Worm (Caenorhabditis elegans) whole organism, L3 larva: ENCODE results near the gene K03A1.4.

Source experiments
- R02D3.7 ChIP-seq: fragments of 150-350 bp; optimal IDR thresholded peaks from 2 replicates; lab custom pipeline; 2014; ENCODE audit warnings: missing biosample characterization, missing genetic modification characterization
- ZK546.5 ChIP-seq: sonication (generic microtip); optimal IDR thresholded peaks from 2 replicates; lab custom pipeline; 2017; ENCODE audit warnings: missing biosample characterization, missing genetic modification characterization
- ama-1 ChIP-seq: fragments of 150-350 bp; optimal IDR thresholded peaks from 2 replicates; lab custom pipeline; 2018
- ceh-16 ChIP-seq: sonication (generic microtip); optimal IDR thresholded peaks from 2 replicates; lab custom pipeline; 2017; ENCODE audit warnings: missing biosample characterization, missing genetic modification characterization
- ceh-28 ChIP-seq: fragments of 150-350 bp; optimal IDR thresholded peaks from 2 replicates; lab custom pipeline; 2014; ENCODE audit warnings: missing biosample characterization, missing genetic modification reagents, missing genetic modification characterization
- ceh-82 ChIP-seq: fragments of 150-350 bp; optimal IDR thresholded peaks from 2 replicates; lab custom pipeline; 2014; ENCODE audit warnings: missing biosample characterization, missing genetic modification characterization
- ceh-9 ChIP-seq: sonication (generic microtip); optimal IDR thresholded peaks from 2 replicates; lab custom pipeline; 2018; ENCODE audit warnings: missing biosample characterization, missing genetic modification characterization
- daf-12 ChIP-seq: fragments of 150-350 bp; optimal IDR thresholded peaks from 2 replicates; lab custom pipeline; 2014; ENCODE audit warnings: missing biosample characterization, missing genetic modification reagents, missing genetic modification characterization
- egl-27 ChIP-seq: sonication (generic microtip); optimal IDR thresholded peaks from 4 replicates; lab custom pipeline; 2017; ENCODE audit warnings: missing biosample characterization, missing genetic modification reagents, missing genetic modification characterization
- egl-5 ChIP-seq: fragments of 150-350 bp; optimal IDR thresholded peaks from 2 replicates; lab custom pipeline; 2017; ENCODE audit warnings: missing biosample characterization, missing genetic modification reagents, missing genetic modification characterization, inconsistent platforms
- elt-1 ChIP-seq: fragments of 150-350 bp; optimal IDR thresholded peaks from 2 replicates; lab custom pipeline; 2014; ENCODE audit warnings: missing biosample characterization, missing genetic modification characterization
- elt-2 ChIP-seq: sonication (generic microtip); optimal IDR thresholded peaks from 2 replicates; lab custom pipeline; 2016; ENCODE audit warnings: missing genetic modification reagents, mild to moderate bottlenecking, missing genetic modification characterization, missing compliant biosample characterization
- elt-3 ChIP-seq, 3 experiments: fragments of 150-350 bp in 1 of 3; sonication (generic microtip) in 2 of 3; optimal IDR thresholded peaks; 2 replicates in 2 of 3; 4 replicates in 1 of 3; lab custom pipeline; 2014 to 2017; ENCODE audit warnings: missing biosample characterization in 3 of 3, missing genetic modification characterization in 3 of 3
- eor-1 ChIP-seq, 2 experiments: fragments of 150-350 bp; optimal IDR thresholded peaks; 2 replicates each; lab custom pipeline; 2014 to 2018; ENCODE audit warnings: missing biosample characterization in 2 of 2, missing genetic modification characterization in 2 of 2
- fkh-10 ChIP-seq: sonication (generic microtip); optimal IDR thresholded peaks from 2 replicates; lab custom pipeline; 2017; ENCODE audit warnings: missing biosample characterization, missing genetic modification reagents, missing genetic modification characterization
- hmg-11 ChIP-seq: sonication (generic microtip); optimal IDR thresholded peaks from 2 replicates; lab custom pipeline; 2016; ENCODE audit warnings: missing genetic modification characterization, missing compliant biosample characterization
- jun-1 ChIP-seq: fragments of 150-350 bp; optimal IDR thresholded peaks from 2 replicates; lab custom pipeline; 2014; ENCODE audit warnings: missing biosample characterization, missing genetic modification reagents, missing genetic modification characterization
- lin-15B ChIP-seq: fragments of 150-350 bp; optimal IDR thresholded peaks from 2 replicates; lab custom pipeline; 2014; ENCODE audit warnings: missing biosample characterization, missing genetic modification characterization
- lin-39 ChIP-seq: fragments of 150-350 bp; optimal IDR thresholded peaks from 2 replicates; lab custom pipeline; 2018; ENCODE audit warnings: missing biosample characterization, missing genetic modification reagents, missing genetic modification characterization
- lsy-12 ChIP-seq: sonication (generic microtip); optimal IDR thresholded peaks from 2 replicates; lab custom pipeline; 2016; ENCODE audit warnings: mild to moderate bottlenecking, missing genetic modification characterization, missing compliant biosample characterization
- mdl-1 ChIP-seq: fragments of 150-350 bp; optimal IDR thresholded peaks from 2 replicates; lab custom pipeline; 2014; ENCODE audit warnings: missing biosample characterization, missing genetic modification characterization
- nfya-1 ChIP-seq: sonication (generic microtip); optimal IDR thresholded peaks from 2 replicates; lab custom pipeline; 2017; ENCODE audit warnings: missing genetic modification characterization, mild to moderate bottlenecking, missing compliant biosample characterization, antibody characterized with exemption, moderate library complexity; ENCODE audit not compliant: insufficient read depth
- nhr-11 ChIP-seq: fragments of 150-350 bp; optimal IDR thresholded peaks from 2 replicates; lab custom pipeline; 2014; ENCODE audit warnings: missing biosample characterization, missing genetic modification characterization
- nhr-12 ChIP-seq: fragments of 150-350 bp; optimal IDR thresholded peaks from 2 replicates; lab custom pipeline; 2014; ENCODE audit warnings: missing biosample characterization, missing genetic modification characterization
- nhr-23 ChIP-seq: fragments of 150-350 bp; optimal IDR thresholded peaks from 2 replicates; lab custom pipeline; 2014; ENCODE audit warnings: missing biosample characterization, missing genetic modification reagents, missing genetic modification characterization
- nhr-25 ChIP-seq: sonication (generic microtip); optimal IDR thresholded peaks from 2 replicates; lab custom pipeline; 2017; ENCODE audit warnings: missing biosample characterization, missing genetic modification characterization
- nhr-28 ChIP-seq: fragments of 150-350 bp; optimal IDR thresholded peaks from 2 replicates; lab custom pipeline; 2014; ENCODE audit warnings: missing biosample characterization, missing genetic modification characterization
- nhr-43 ChIP-seq: sonication (generic microtip); optimal IDR thresholded peaks from 2 replicates; lab custom pipeline; 2016; ENCODE audit warnings: mild to moderate bottlenecking, missing genetic modification characterization, missing compliant biosample characterization; ENCODE audit not compliant: poor library complexity, severe bottlenecking
- nhr-67 ChIP-seq: fragments of 150-350 bp; optimal IDR thresholded peaks from 2 replicates; lab custom pipeline; 2014; ENCODE audit warnings: missing biosample characterization, missing genetic modification characterization
- pha-4 ChIP-seq: fragments of 150-350 bp; optimal IDR thresholded peaks from 2 replicates; lab custom pipeline; 2014; ENCODE audit warnings: missing biosample characterization, missing genetic modification reagents, missing genetic modification characterization
- sea-2 ChIP-seq: fragments of 150-350 bp; sonication (generic microtip); optimal IDR thresholded peaks from 4 replicates; lab custom pipeline; 2014; ENCODE audit warnings: missing biosample characterization, missing genetic modification reagents, missing genetic modification characterization
- skn-1 ChIP-seq: fragments of 150-350 bp; optimal IDR thresholded peaks from 2 replicates; lab custom pipeline; 2014; ENCODE audit warnings: missing biosample characterization, missing genetic modification characterization
- unc-39 ChIP-seq: sonication (generic microtip); optimal IDR thresholded peaks from 4 replicates; lab custom pipeline; 2017; ENCODE audit warnings: missing biosample characterization, missing genetic modification characterization
- zag-1 ChIP-seq: fragments of 150-350 bp; optimal IDR thresholded peaks from 2 replicates; lab custom pipeline; 2014; ENCODE audit warnings: missing biosample characterization, missing genetic modification characterization
- ztf-11 ChIP-seq: fragments of 150-350 bp; optimal IDR thresholded peaks from 2 replicates; lab custom pipeline; 2014; ENCODE audit warnings: missing biosample characterization, missing genetic modification characterization
- ztf-4 ChIP-seq: fragments of 150-350 bp; optimal IDR thresholded peaks from 2 replicates; lab custom pipeline; 2014; ENCODE audit warnings: missing biosample characterization, missing genetic modification characterization

Gene K03A1.4

DNA sequence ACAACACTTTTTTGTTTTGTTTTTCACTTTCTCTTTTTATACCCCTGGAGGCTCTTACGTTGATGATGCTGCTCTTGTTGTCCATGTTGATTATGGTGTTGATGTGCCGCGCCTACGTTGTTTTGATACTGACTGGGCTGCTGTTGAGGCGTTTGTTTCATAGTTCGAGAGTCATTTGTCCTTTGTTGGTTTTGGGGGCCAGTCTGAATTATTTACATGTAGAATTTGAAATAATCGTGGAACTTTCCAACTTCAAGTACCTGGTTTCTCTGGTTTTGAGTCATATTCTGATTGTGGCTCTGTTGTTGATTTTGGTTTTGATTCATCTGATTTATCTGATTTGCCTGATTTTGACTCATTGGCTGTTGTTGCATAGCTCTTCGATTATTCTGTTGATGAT, 20.5 kb downstream of the K03A1.4 start:
- TF ChIP-seq nhr-12 = no peak
- no peak for TF ChIP-seq sea-2 (GFP tag; lab: Kevin White, UChicago)
- TF ChIP-seq nfya-1 (tag; lab: Kevin White, UChicago) = no peak
- TF ChIP-seq lsy-12 (tag; lab: Kevin White, UChicago) = no peak
- no peak for TF ChIP-seq ceh-16
- TF ChIP-seq pha-4 (tag; lab: Kevin White, UChicago) = no peak
- TF ChIP-seq unc-39 (tag; lab: Kevin White, UChicago) = no peak
- TF ChIP-seq lin-15B = no peak
- TF ChIP-seq ama-1 (lab: Kevin White, UChicago) = no peak
- no peak for TF ChIP-seq elt-3 (tag; optimal IDR thresholded peaks at IDR 0.05; lab: Kevin White, UChicago)
- no peak for TF ChIP-seq nhr-25 (tag; lab: Kevin White, UChicago)
- no peak for TF ChIP-seq elt-1

- TF ChIP-seq unc-39 (tag; lab: Kevin White, UChicago) = no peak
- no peak for TF ChIP-seq zag-1 (tag; lab: Kevin White, UChicago)
- TF ChIP-seq ceh-82 (tag; lab: Kevin White, UChicago) = no peak
- TF ChIP-seq ceh-28 (tag; lab: Kevin White, UChicago) = no peak
- no peak for TF ChIP-seq egl-5 (tag; lab: Kevin White, UChicago)
- no peak for TF ChIP-seq sea-2 (GFP tag; lab: Kevin White, UChicago)
- TF ChIP-seq elt-2 (tag; lab: Kevin White, UChicago) = no peak
- no peak for TF ChIP-seq nhr-43 (tag; lab: Kevin White, UChicago)
- no peak for TF ChIP-seq lin-15B
- no peak for TF ChIP-seq ztf-11 (tag; lab: Kevin White, UChicago)
- TF ChIP-seq ZK546.5 = no peak
- no peak for TF ChIP-seq ama-1 (lab: Kevin White, UChicago)
- no peak for TF ChIP-seq daf-12 (tag; lab: Kevin White, UChicago)
- TF ChIP-seq ztf-4 (tag; lab: Kevin White, UChicago) = no peak
- TF ChIP-seq pha-4 (tag; lab: Kevin White, UChicago) = no peak
- no peak for TF ChIP-seq ceh-9 (tag; lab: Kevin White, UChicago)
- no peak for TF ChIP-seq skn-1 (tag; lab: Kevin White, UChicago)
- TF ChIP-seq fkh-10 (GFP tag; lab: Kevin White, UChicago) = no peak
- no peak for TF ChIP-seq ceh-16
Observed at ce11 chrX:7271968-7272367, 26.6 kb downstream of the K03A1.4 start, which contains the start of gene F46H5.11. TSS of gene F46H5.11 (minus strand) at chrX:7272068.

DNA sequence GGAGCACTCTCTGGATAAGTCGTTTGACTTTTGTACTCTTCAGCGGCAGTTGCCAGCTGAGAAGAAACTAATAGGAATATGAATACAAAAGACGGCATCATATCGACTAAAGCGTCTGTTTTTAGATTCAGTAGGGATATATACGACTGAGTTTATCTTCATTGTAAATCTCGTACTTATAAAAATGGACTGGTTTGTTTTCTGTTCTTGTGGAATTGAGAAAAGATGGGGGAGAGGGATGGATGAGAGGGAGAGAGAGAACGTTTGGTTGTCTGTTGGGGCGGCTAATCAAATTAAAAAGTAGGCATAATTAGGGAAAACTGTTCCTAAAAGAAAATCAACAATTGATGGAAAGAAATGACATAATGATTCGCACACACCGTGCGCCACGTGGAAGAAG, 29.2 kb downstream of the K03A1.4 start, which contains the start of gene grd-7:
Gene grd-7, minus strand, starts transcription at position 101 of the 400 bp plus-strand sequence.
- no peak for TF ChIP-seq elt-3 (tag; optimal IDR thresholded peaks at IDR 0.05; lab: Kevin White, UChicago)
- no peak for TF ChIP-seq nhr-25 (tag; lab: Kevin White, UChicago)
- TF ChIP-seq egl-27 (tag; lab: Kevin White, UChicago) = no peak
- TF ChIP-seq ztf-11 (tag; lab: Kevin White, UChicago) = no peak
- TF ChIP-seq hmg-11 = no peak
- TF ChIP-seq ceh-28 (tag; lab: Kevin White, UChicago) = no peak
- TF ChIP-seq egl-5 (tag; lab: Kevin White, UChicago) = no peak
- no peak for TF ChIP-seq ZK546.5
- no peak for TF ChIP-seq ama-1 (lab: Kevin White, UChicago)
- TF ChIP-seq R02D3.7 = no peak
- no peak for TF ChIP-seq fkh-10 (GFP tag; lab: Kevin White, UChicago)
- no peak for TF ChIP-seq ceh-9 (tag; lab: Kevin White, UChicago)
- no peak for TF ChIP-seq jun-1
- no peak for TF ChIP-seq mdl-1 (tag; lab: Kevin White, UChicago)
- no peak for TF ChIP-seq ztf-4 (tag; lab: Kevin White, UChicago)
- no peak for TF ChIP-seq lsy-12 (tag; lab: Kevin White, UChicago)
- TF ChIP-seq nhr-43 (tag; lab: Kevin White, UChicago) = no peak
- no peak for TF ChIP-seq elt-1
- TF ChIP-seq elt-2 (tag; lab: Kevin White, UChicago) = no peak

DNA sequence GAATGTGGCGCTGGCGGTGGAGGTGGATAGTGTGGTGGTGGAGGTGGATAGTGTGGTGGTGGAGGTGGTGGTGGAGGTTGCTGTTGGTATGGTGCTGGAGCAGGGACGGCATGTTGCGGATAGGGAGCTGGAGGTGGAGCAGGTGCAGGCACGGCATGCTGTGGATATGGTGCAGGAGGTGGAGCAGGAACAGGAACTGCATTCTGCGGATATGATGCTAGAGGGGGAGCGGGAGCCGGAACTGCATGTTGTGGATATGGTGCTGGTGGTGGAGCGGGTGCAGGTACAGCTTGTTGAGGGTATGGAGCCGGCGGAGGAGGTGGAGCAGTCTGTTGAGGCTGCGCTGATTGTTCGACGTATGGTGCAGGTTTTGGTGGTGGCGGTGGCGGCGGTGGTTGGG, 29.6 kb downstream of the K03A1.4 start:
- TF ChIP-seq nhr-23 (tag; lab: Kevin White, UChicago) = no peak
- TF ChIP-seq ama-1 (lab: Kevin White, UChicago) = no peak
- TF ChIP-seq elt-1 = no peak
- TF ChIP-seq unc-39 (tag; lab: Kevin White, UChicago) = no peak
- no peak for TF ChIP-seq nhr-28 (tag; lab: Kevin White, UChicago)
- TF ChIP-seq daf-12 (tag; lab: Kevin White, UChicago) = no peak
- TF ChIP-seq nhr-11 (tag; lab: Kevin White, UChicago) = no peak
- TF ChIP-seq nhr-12 = no peak
- no peak for TF ChIP-seq ztf-11 (tag; lab: Kevin White, UChicago)
- TF ChIP-seq egl-5 (tag; lab: Kevin White, UChicago) = no peak
- no peak for TF ChIP-seq nhr-67 (tag; lab: Kevin White, UChicago)
- no peak for TF ChIP-seq lin-39 (tag; lab: Kevin White, UChicago)
- TF ChIP-seq lin-15B = no peak
- TF ChIP-seq ceh-82 (tag; lab: Kevin White, UChicago) = no peak
- TF ChIP-seq lsy-12 (tag; lab: Kevin White, UChicago) = no peak
- TF ChIP-seq eor-1 (tag; optimal IDR thresholded peaks at IDR 0.05; lab: Kevin White, UChicago) = no peak
- no peak for TF ChIP-seq ztf-4 (tag; lab: Kevin White, UChicago)
- no peak for TF ChIP-seq ceh-28 (tag; lab: Kevin White, UChicago)
